Worm (Caenorhabditis elegans): Measurements from ENCODE around the gene F08D12.4.

ce11 chrII:2742251-2742650 is 35.7 kb upstream of the F08D12.4 start, which contains the start of gene T05A8.7:
- TF ChIP-seq flt-1 (GFP tag; IDR thresholded peaks at IDR 0.05) (no peak), scrt-1 (GFP tag; IDR thresholded peaks at IDR 0.05) (no peak), ama-1 (optimal IDR thresholded peaks at IDR 0.05) (no peak), pes-1 (GFP tag; IDR thresholded peaks at IDR 0.05) (no peak), F13C5.2 (tag; optimal IDR thresholded peaks at IDR 0.05) (no peak), ceh-13 (GFP tag; optimal IDR thresholded peaks at IDR 0.05) (no peak), B0310.2 (tag; optimal IDR thresholded peaks at IDR 0.05) (no peak), hmbx-1 (tag; optimal IDR thresholded peaks at IDR 0.05) (no peak), hnd-1 (tag; optimal IDR thresholded peaks at IDR 0.05) (no peak)

Measured in whole organism, early embryonic.